Worm (Caenorhabditis elegans) whole organism, L1 larva: ENCODE data around the gene srh-39.

ENCODE experiments used
- C04F5.9 ChIP-seq: sonication (generic microtip); optimal IDR thresholded peaks from 2 replicates; lab custom pipeline; 2016; ENCODE audit warnings: missing genetic modification characterization, missing compliant biosample characterization
- C16A3.4 ChIP-seq: fragments of 150-350 bp; optimal IDR thresholded peaks from 2 replicates; lab custom pipeline; 2014; ENCODE audit warnings: missing biosample characterization, missing genetic modification characterization
- C34B4.2 ChIP-seq: sonication (generic microtip); optimal IDR thresholded peaks from 2 replicates; lab custom pipeline; 2017; ENCODE audit warnings: mild to moderate bottlenecking, missing genetic modification characterization, missing compliant biosample characterization
- F16B12.6 ChIP-seq: fragments of 150-350 bp; optimal IDR thresholded peaks from 2 replicates; lab custom pipeline; 2014; ENCODE audit warnings: missing biosample characterization, missing genetic modification characterization
- Y116A8C.19 ChIP-seq: sonication (generic microtip); optimal IDR thresholded peaks from 2 replicates; lab custom pipeline; 2016; ENCODE audit warnings: missing compliant biosample characterization, missing genetic modification characterization, borderline replicate concordance
- aha-1 ChIP-seq: fragments of 150-350 bp; optimal IDR thresholded peaks from 2 replicates; lab custom pipeline; 2014; ENCODE audit warnings: missing biosample characterization, missing genetic modification characterization
- ama-1 ChIP-seq: fragments of 150-350 bp; optimal IDR thresholded peaks from 2 replicates; lab custom pipeline; 2014
- blmp-1 ChIP-seq: fragments of 150-350 bp; optimal IDR thresholded peaks from 2 replicates; lab custom pipeline; 2014; ENCODE audit warnings: missing biosample characterization, missing genetic modification characterization
- ceh-82 ChIP-seq, 3 experiments: fragments of 150-350 bp in 1 of 3; sonication (generic microtip) in 2 of 3; optimal IDR thresholded peaks; 2 replicates each; lab custom pipeline; 2014 to 2017; ENCODE audit warnings: missing biosample characterization in 3 of 3, missing genetic modification characterization in 3 of 3
- ceh-88 ChIP-seq: fragments of 200-800 bp; sonication (Bioruptor generic); IDR thresholded peaks from 2 replicates; pipeline ENCODE4 v1.3.6; 2022; ENCODE audit warnings: missing genetic modification characterization, missing compliant biosample characterization
- ceh-90 ChIP-seq: sonication (generic microtip); optimal IDR thresholded peaks from 2 replicates; lab custom pipeline; 2016; ENCODE audit warnings: missing genetic modification characterization, missing compliant biosample characterization
- ces-1 ChIP-seq: fragments of 150-350 bp; optimal IDR thresholded peaks from 2 replicates; lab custom pipeline; 2014; ENCODE audit warnings: missing biosample characterization, missing genetic modification reagents, missing genetic modification characterization
- dpl-1 ChIP-seq, 3 experiments: fragments of 150-350 bp in 2 of 3; sonication (generic microtip) in 1 of 3; optimal IDR thresholded peaks; 2 replicates each; lab custom pipeline; 2014 to 2017; ENCODE audit warnings: missing biosample characterization in 3 of 3, missing genetic modification characterization in 3 of 3, missing genetic modification reagents in 3 of 3
- efl-1 ChIP-seq, 4 experiments: fragments of 150-350 bp; optimal IDR thresholded peaks in 3 of 4; peaks in 1 of 4; 1 replicate in 1 of 4; 2 replicates in 3 of 4; lab custom pipeline; 2014; ENCODE audit warnings: missing biosample characterization in 2 of 4, missing genetic modification characterization in 2 of 4, missing genetic modification reagents in 2 of 4
- efl-3 ChIP-seq: fragments of 200-800 bp; sonication (Bioruptor generic); optimal IDR thresholded peaks from 2 replicates; lab custom pipeline; 2018; ENCODE audit warnings: mild to moderate bottlenecking, missing genetic modification characterization, missing compliant biosample characterization
- egl-13 ChIP-seq: sonication (generic microtip); optimal IDR thresholded peaks from 2 replicates; lab custom pipeline; 2016; ENCODE audit warnings: missing genotype, missing genetic modification reagents, missing genetic modification characterization, missing compliant biosample characterization
- elt-2 ChIP-seq: sonication (generic microtip); optimal IDR thresholded peaks from 2 replicates; lab custom pipeline; 2016; ENCODE audit warnings: missing genetic modification characterization, mild to moderate bottlenecking, inconsistent platforms, missing compliant biosample characterization, missing genetic modification reagents
- elt-3 ChIP-seq, 6 experiments: fragments of 150-350 bp in 1 of 6; sonication (generic microtip); optimal IDR thresholded peaks; 2 replicates each; lab custom pipeline; 2017 to 2018; ENCODE audit warnings: missing biosample characterization in 6 of 6, missing genetic modification characterization in 6 of 6, inconsistent platforms in 1 of 6
- fkh-10 ChIP-seq: sonication (generic microtip); optimal IDR thresholded peaks from 2 replicates; lab custom pipeline; 2017; ENCODE audit warnings: missing biosample characterization, missing genetic modification reagents, missing genetic modification characterization
- fkh-4 ChIP-seq: sonication (generic microtip); optimal IDR thresholded peaks from 2 replicates; lab custom pipeline; 2016; ENCODE audit warnings: missing compliant biosample characterization, missing genetic modification characterization, borderline replicate concordance
- fkh-8 ChIP-seq: sonication (generic microtip); optimal IDR thresholded peaks from 2 replicates; lab custom pipeline; 2016; ENCODE audit warnings: mild to moderate bottlenecking, missing genetic modification characterization, missing compliant biosample characterization
- grh-1 ChIP-seq: fragments of 200-800 bp; sonication (Bioruptor generic); IDR thresholded peaks from 2 replicates; pipeline ENCODE4 v1.3.6; 2022; ENCODE audit warnings: missing genetic modification reagents, missing genetic modification characterization, missing compliant biosample characterization
- hlh-4 ChIP-seq: sonication (generic microtip); optimal IDR thresholded peaks from 2 replicates; lab custom pipeline; 2016; ENCODE audit warnings: mild to moderate bottlenecking, missing genetic modification characterization, missing compliant biosample characterization
- hpl-2 ChIP-seq: fragments of 150-350 bp; optimal IDR thresholded peaks from 2 replicates; lab custom pipeline; 2014; ENCODE audit warnings: missing biosample characterization, missing genetic modification reagents, missing genetic modification characterization
- irx-1 ChIP-seq: sonication (generic microtip); optimal IDR thresholded peaks from 2 replicates; lab custom pipeline; 2016; ENCODE audit warnings: missing genetic modification characterization, missing compliant biosample characterization
- isw-1 ChIP-seq: fragments of 200-800 bp; sonication (Bioruptor generic); IDR thresholded peaks from 2 replicates; pipeline ENCODE4 v1.3.6; 2022; ENCODE audit warnings: missing genetic modification characterization, missing compliant biosample characterization
- jun-1 ChIP-seq: fragments of 150-350 bp; optimal IDR thresholded peaks from 2 replicates; lab custom pipeline; 2014; ENCODE audit warnings: missing biosample characterization, missing genetic modification reagents, missing genetic modification characterization
- lin-15B ChIP-seq: fragments of 150-350 bp; sonication (generic microtip); optimal IDR thresholded peaks from 3 replicates; lab custom pipeline; 2014; ENCODE audit warnings: missing biosample characterization, missing genetic modification characterization
- lin-39 ChIP-seq: fragments of 150-350 bp; optimal IDR thresholded peaks from 2 replicates; lab custom pipeline; 2014; ENCODE audit warnings: missing biosample characterization, missing genetic modification reagents, missing genetic modification characterization
- mab-9 ChIP-seq: fragments of 200-800 bp; sonication (Bioruptor generic); IDR thresholded peaks from 2 replicates; pipeline ENCODE4 v1.3.6; 2022; ENCODE audit warnings: missing genetic modification reagents, missing genetic modification characterization, missing compliant biosample characterization
- mdl-1 ChIP-seq, 2 experiments: fragments of 150-350 bp; optimal IDR thresholded peaks; 2 replicates each; lab custom pipeline; 2014 to 2017; ENCODE audit warnings: missing biosample characterization in 2 of 2, missing genetic modification characterization in 2 of 2, inconsistent platforms in 1 of 2
- mef-2 ChIP-seq: fragments of 150-350 bp; optimal IDR thresholded peaks from 2 replicates; lab custom pipeline; 2014; ENCODE audit warnings: missing biosample characterization, missing genetic modification characterization
- mep-1 ChIP-seq: fragments of 150-350 bp; optimal IDR thresholded peaks from 2 replicates; lab custom pipeline; 2014; ENCODE audit warnings: missing biosample characterization, missing genetic modification characterization
- nhr-19 ChIP-seq: fragments of 200-800 bp; sonication (Bioruptor generic); conservative IDR thresholded peaks from 2 replicates; pipeline ENCODE4 v1.3.6; 2022; ENCODE audit warnings: missing genetic modification characterization, missing compliant biosample characterization
- nhr-20 ChIP-seq: sonication (generic microtip); optimal IDR thresholded peaks from 2 replicates; lab custom pipeline; 2016; ENCODE audit warnings: mild to moderate bottlenecking, missing genetic modification characterization, missing compliant biosample characterization
- nhr-28 ChIP-seq: fragments of 150-350 bp; optimal IDR thresholded peaks from 2 replicates; lab custom pipeline; 2014; ENCODE audit warnings: missing biosample characterization, missing genetic modification characterization
- nhr-71 ChIP-seq: sonication (generic microtip); optimal IDR thresholded peaks from 2 replicates; lab custom pipeline; 2016; ENCODE audit warnings: mild to moderate bottlenecking, missing genetic modification characterization, moderate library complexity, missing compliant biosample characterization
- nhr-77 ChIP-seq: fragments of 150-350 bp; optimal IDR thresholded peaks from 2 replicates; lab custom pipeline; 2014; ENCODE audit warnings: missing biosample characterization, missing genetic modification characterization
- nhr-84 ChIP-seq: sonication (generic microtip); optimal IDR thresholded peaks from 2 replicates; lab custom pipeline; 2017; ENCODE audit warnings: missing biosample characterization, missing genetic modification characterization
- nhr-85 ChIP-seq: sonication (generic microtip); peaks from one replicate; lab custom pipeline; 2016; ENCODE audit warnings: missing genetic modification characterization, inconsistent platforms, missing compliant biosample characterization
- nhr-90 ChIP-seq: sonication (generic microtip); optimal IDR thresholded peaks from 2 replicates; lab custom pipeline; 2016; ENCODE audit warnings: mild to moderate bottlenecking, missing genetic modification characterization, missing compliant biosample characterization; ENCODE audit not compliant: poor library complexity
- pag-3 ChIP-seq: sonication (generic microtip); optimal IDR thresholded peaks from 2 replicates; lab custom pipeline; 2017; ENCODE audit warnings: missing genetic modification characterization, mild to moderate bottlenecking, missing compliant biosample characterization, antibody characterized with exemption, borderline replicate concordance; ENCODE audit not compliant: insufficient read depth
- pqm-1 ChIP-seq: sonication (generic microtip); optimal IDR thresholded peaks from 3 replicates; lab custom pipeline; 2017; ENCODE audit warnings: missing biosample characterization, missing genetic modification characterization
- rnt-1 ChIP-seq: sonication (generic microtip); optimal IDR thresholded peaks from 2 replicates; lab custom pipeline; 2016; ENCODE audit warnings: mild to moderate bottlenecking, missing genetic modification characterization, moderate library complexity, missing compliant biosample characterization
- snpc-4 ChIP-seq: fragments of 150-350 bp; optimal IDR thresholded peaks from 2 replicates; lab custom pipeline; 2014; ENCODE audit warnings: missing biosample characterization, missing genetic modification characterization
- sox-4 ChIP-seq: sonication (generic microtip); optimal IDR thresholded peaks from 2 replicates; lab custom pipeline; 2016; ENCODE audit warnings: missing genetic modification characterization, missing compliant biosample characterization
- swsn-7 ChIP-seq: sonication (generic microtip); optimal IDR thresholded peaks from 2 replicates; lab custom pipeline; 2016; ENCODE audit warnings: missing genetic modification characterization, missing compliant biosample characterization
- tbx-2 ChIP-seq: sonication (generic microtip); optimal IDR thresholded peaks from 2 replicates; lab custom pipeline; 2016; ENCODE audit warnings: missing genetic modification characterization, missing compliant biosample characterization
- unc-30 ChIP-seq: sonication (generic microtip); optimal IDR thresholded peaks from 2 replicates; lab custom pipeline; 2017; ENCODE audit warnings: missing biosample characterization, missing genetic modification characterization
- unc-62 ChIP-seq: fragments of 150-350 bp; optimal IDR thresholded peaks from 2 replicates; lab custom pipeline; 2014; ENCODE audit warnings: missing biosample characterization, missing genetic modification reagents, missing genetic modification characterization
- unc-98 ChIP-seq: fragments of 200-800 bp; sonication (Bioruptor generic); IDR thresholded peaks from 2 replicates; pipeline ENCODE4 v1.3.6; 2022; ENCODE audit warnings: missing genetic modification characterization, missing compliant biosample characterization
- xbp-1 ChIP-seq: sonication (generic microtip); optimal IDR thresholded peaks from 2 replicates; lab custom pipeline; 2016; ENCODE audit warnings: missing genetic modification characterization, missing compliant biosample characterization
- zip-4 ChIP-seq: fragments of 200-800 bp; sonication (Bioruptor generic); optimal IDR thresholded peaks from 2 replicates; lab custom pipeline; 2018; ENCODE audit warnings: mild to moderate bottlenecking, missing genetic modification characterization, moderate library complexity, missing compliant biosample characterization

The srh-39 gene

DNA sequence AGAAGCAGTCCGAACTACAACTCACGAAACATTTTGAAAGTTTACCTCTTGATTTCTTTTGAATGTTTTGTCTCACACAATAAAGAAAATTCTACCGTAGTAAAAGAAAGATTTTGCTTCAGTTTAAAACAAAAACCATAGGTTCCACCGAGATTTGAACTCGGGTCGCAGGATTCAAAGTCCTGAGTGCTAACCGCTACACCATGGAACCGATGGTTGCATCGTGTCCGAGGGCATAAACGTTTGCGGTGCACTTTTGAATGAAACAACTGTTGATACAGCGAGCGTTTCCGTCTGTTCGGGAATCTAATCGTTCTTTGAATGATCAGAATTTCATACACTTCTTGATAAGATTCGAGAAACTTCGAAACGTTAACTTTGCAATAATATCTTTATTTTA is 8.5 kb downstream of the srh-39 start:
- TF ChIP-seq pag-3 = no peak
- TF ChIP-seq elt-3 (tag; optimal IDR thresholded peaks at IDR 0.05; lab: Kevin White, UChicago) = peak in 3 of 6 experiments; percentile 12 to 67 (median 62)
- peak; percentile 76 for TF ChIP-seq rnt-1 (tag; lab: Kevin White, UChicago)
- peak; percentile 37; the same call in 1 of the 2 replicates for TF ChIP-seq grh-1 (GFP tag; lab: Robert Waterston, UW)
- no peak for TF ChIP-seq fkh-8 (tag; lab: Kevin White, UChicago)
- TF ChIP-seq mef-2 (tag; lab: Kevin White, UChicago) = no peak
- TF ChIP-seq blmp-1 (tag; lab: Kevin White, UChicago) = peak; percentile 28
- peak; percentile 48 for TF ChIP-seq tbx-2 (tag; lab: Kevin White, UChicago)
- peak; percentile 32 to 53 for TF ChIP-seq efl-1 (optimal IDR thresholded peaks at IDR 0.05; lab: Kevin White, UChicago)
- TF ChIP-seq efl-1 (GFP tag; optimal IDR thresholded peaks at IDR 0.05 in 1 of 2; lab: Kevin White, UChicago) = peak in 1 of 2 experiments; percentile 0
- no peak for TF ChIP-seq hlh-4
- TF ChIP-seq nhr-28 (tag; lab: Kevin White, UChicago) = no peak
- peak; percentile 61 for TF ChIP-seq mep-1 (tag; lab: Kevin White, UChicago)
- no peak for TF ChIP-seq Y116A8C.19 (tag; lab: Kevin White, UChicago)
- peak; percentile 46 for TF ChIP-seq elt-2 (tag; lab: Kevin White, UChicago)
- no peak for TF ChIP-seq lin-15B (tag; lab: Kevin White, UChicago)
- no peak for TF ChIP-seq efl-3 (GFP tag; lab: Kevin White, UChicago)
- peak in 1 of 3 experiments; percentile 27 for TF ChIP-seq ceh-82 (tag; optimal IDR thresholded peaks at IDR 0.05; lab: Kevin White, UChicago)
- TF ChIP-seq isw-1 (GFP tag; lab: Robert Waterston, UW) = no peak
- peak; percentile 97 for TF ChIP-seq nhr-19 (GFP tag; lab: Robert Waterston, UW)
- peak in 1 of 2 experiments; percentile 59 for TF ChIP-seq mdl-1 (tag; optimal IDR thresholded peaks at IDR 0.05; lab: Kevin White, UChicago)
- TF ChIP-seq nhr-84 (tag; lab: Kevin White, UChicago) = no peak
- TF ChIP-seq irx-1 (tag; lab: Kevin White, UChicago) = peak; percentile 9
- peak; percentile 73 for TF ChIP-seq C16A3.4 (tag; lab: Kevin White, UChicago)
- TF ChIP-seq xbp-1 = peak; percentile 23
- TF ChIP-seq aha-1 (tag; lab: Kevin White, UChicago) = no peak
- no peak for TF ChIP-seq unc-30
- TF ChIP-seq nhr-20 = peak; percentile 72
- TF ChIP-seq lin-39 = no peak
- TF ChIP-seq swsn-7 (tag; lab: Kevin White, UChicago) = peak; percentile 37
- TF ChIP-seq ces-1 (GFP tag; lab: Kevin White, UChicago) = no peak
- no peak for TF ChIP-seq C04F5.9 (tag; lab: Kevin White, UChicago)
- no peak for TF ChIP-seq nhr-77 (tag; lab: Kevin White, UChicago)
- no peak for TF ChIP-seq ceh-88 (GFP tag; lab: Robert Waterston, UW)
- TF ChIP-seq egl-13 (tag; lab: Kevin White, UChicago) = no peak
- no peak for TF ChIP-seq pqm-1 (tag; lab: Kevin White, UChicago)
- no peak for TF ChIP-seq fkh-4 (tag; lab: Kevin White, UChicago)
- no peak for TF ChIP-seq unc-62 (GFP tag; lab: Kevin White, UChicago)
- TF ChIP-seq nhr-71 (tag; lab: Kevin White, UChicago) = peak; percentile 83
- no peak for TF ChIP-seq ceh-90 (tag; lab: Kevin White, UChicago)
- peak; percentile 88 for TF ChIP-seq nhr-85 (tag; lab: Kevin White, UChicago)
- TF ChIP-seq nhr-90 (tag; lab: Kevin White, UChicago) = peak; percentile 79
- TF ChIP-seq dpl-1 (GFP tag; optimal IDR thresholded peaks at IDR 0.05; lab: Kevin White, UChicago) = peak; percentile 21 to 36 (median 25)
- no peak for TF ChIP-seq C34B4.2 (tag; lab: Kevin White, UChicago)
- TF ChIP-seq unc-98 (GFP tag; lab: Robert Waterston, UW) = no peak
- no peak for TF ChIP-seq F16B12.6
- TF ChIP-seq fkh-10 (GFP tag; lab: Kevin White, UChicago) = no peak
- TF ChIP-seq hpl-2 = peak; percentile 2
- no peak for TF ChIP-seq snpc-4 (tag; lab: Kevin White, UChicago)
- no peak for TF ChIP-seq jun-1 (tag; lab: Kevin White, UChicago)
- no peak for TF ChIP-seq zip-4 (GFP tag; lab: Kevin White, UChicago)
- TF ChIP-seq ama-1 (lab: Kevin White, UChicago) = peak; percentile 55
- peak; percentile 14; the same call in 1 of the 2 replicates for TF ChIP-seq mab-9 (GFP tag; lab: Robert Waterston, UW)
- no peak for TF ChIP-seq sox-4 (tag; lab: Kevin White, UChicago)
